Fruit fly (Drosophila melanogaster) whole organism, embryonic: ENCODE data around the gene TbCMF46.
A peak's percentile ranks its signal among the peaks of the same experiment; 100 is the strongest.

Source experiments
- B-H2 ChIP-seq: fragments of 200-800 bp; sonication (Bioruptor generic); optimal IDR thresholded peaks from 2 replicates; lab custom pipeline; 2018; ENCODE audit warnings: missing biosample characterization, mild to moderate bottlenecking, missing genetic modification characterization
- Bgb ChIP-seq: fragments of 200-800 bp; sonication (Bioruptor generic); IDR thresholded peaks from 2 replicates; pipeline ENCODE4 v1.3.6; 2022; ENCODE audit warnings: missing biosample characterization, missing genetic modification characterization; ENCODE audit not compliant: partially characterized antibody
- CG10274 ChIP-seq: fragments of 200-800 bp; sonication (Bioruptor generic); optimal IDR thresholded peaks from 3 replicates; lab custom pipeline; 2017; ENCODE audit warnings: missing biosample characterization, mild to moderate bottlenecking, missing genetic modification characterization
- CG10431 ChIP-seq: fragments of 200-800 bp; sonication (Bioruptor generic); optimal IDR thresholded peaks from 3 replicates; lab custom pipeline; 2018; ENCODE audit warnings: missing biosample characterization, mild to moderate bottlenecking, missing genetic modification characterization
- CG10543 ChIP-seq: fragments of 200-800 bp; sonication (Bioruptor generic); optimal IDR thresholded peaks from 3 replicates; lab custom pipeline; 2017; ENCODE audit warnings: missing biosample characterization, mild to moderate bottlenecking, missing genetic modification characterization, moderate library complexity
- CG11398 ChIP-seq: fragments of 200-800 bp; sonication (Bioruptor generic); optimal IDR thresholded peaks from 2 replicates; lab custom pipeline; 2016; ENCODE audit warnings: missing biosample characterization, missing genetic modification characterization
- CG13624 ChIP-seq: fragments of 200-800 bp; sonication (Bioruptor generic); optimal IDR thresholded peaks from 2 replicates; lab custom pipeline; 2016; ENCODE audit warnings: missing biosample characterization, missing genetic modification characterization
- CG15479 ChIP-seq: fragments of 200-800 bp; sonication (Bioruptor generic); optimal IDR thresholded peaks from 3 replicates; lab custom pipeline; 2019; ENCODE audit warnings: missing biosample characterization, mild to moderate bottlenecking, missing genetic modification characterization, moderate library complexity
- CG17359 ChIP-seq: fragments of 200-800 bp; sonication (Bioruptor generic); optimal IDR thresholded peaks from 3 replicates; lab custom pipeline; 2018; ENCODE audit warnings: missing biosample characterization, mild to moderate bottlenecking, missing genetic modification characterization, moderate library complexity
- CG18599 ChIP-seq: fragments of 200-800 bp; sonication (Bioruptor generic); optimal IDR thresholded peaks from 3 replicates; lab custom pipeline; 2017; ENCODE audit warnings: missing biosample characterization, missing genetic modification characterization, mild to moderate bottlenecking, moderate library complexity, missing genetic modification reagents
- CG3163 ChIP-seq: fragments of 200-800 bp; sonication (Bioruptor generic); optimal IDR thresholded peaks from 3 replicates; lab custom pipeline; 2016; ENCODE audit warnings: missing biosample characterization, missing genetic modification characterization
- CG5180 ChIP-seq: fragments of 200-800 bp; sonication (Bioruptor generic); optimal IDR thresholded peaks from 3 replicates; lab custom pipeline; 2017; ENCODE audit warnings: missing biosample characterization, missing genetic modification characterization, mild to moderate bottlenecking, moderate library complexity, missing genetic modification reagents
- CG6791 ChIP-seq: fragments of 200-800 bp; sonication (Bioruptor generic); IDR thresholded peaks from 3 replicates; pipeline ENCODE4 v1.3.6; 2022; ENCODE audit warnings: missing biosample characterization, missing genetic modification characterization; ENCODE audit not compliant: partially characterized antibody
- CG6813 ChIP-seq: fragments of 200-800 bp; sonication (Bioruptor generic); optimal IDR thresholded peaks from 2 replicates; lab custom pipeline; 2017; ENCODE audit warnings: missing biosample characterization, missing genetic modification characterization, mild to moderate bottlenecking, moderate library complexity, missing genetic modification reagents
- CG9215 ChIP-seq: fragments of 200-800 bp; sonication (Bioruptor generic); IDR thresholded peaks from 2 replicates; pipeline ENCODE4 v1.3.6; 2022; ENCODE audit warnings: missing biosample characterization, missing genetic modification characterization
- CG9437 ChIP-seq: fragments of 200-800 bp; sonication (Bioruptor generic); optimal IDR thresholded peaks from 2 replicates; lab custom pipeline; 2018; ENCODE audit warnings: missing biosample characterization, mild to moderate bottlenecking, missing genetic modification characterization
- Dfd ChIP-seq, 2 experiments: fragments of >200 bp; optimal IDR thresholded peaks; 2 replicates each; lab custom pipeline; 2017; ENCODE audit warnings: missing biosample characterization in 2 of 2, missing genetic modification characterization in 2 of 2
- Doc3 ChIP-seq: fragments of 200-800 bp; sonication (Bioruptor generic); IDR thresholded peaks from 3 replicates; pipeline ENCODE4 v1.3.6; 2022; ENCODE audit warnings: missing biosample characterization, missing genetic modification characterization; ENCODE audit not compliant: partially characterized antibody
- E2f1 ChIP-seq: fragments of 200-800 bp; sonication (Bioruptor generic); IDR thresholded peaks from 2 replicates; pipeline ENCODE4 v1.3.6; 2022; ENCODE audit warnings: missing biosample characterization, missing genetic modification characterization
- Ets65A ChIP-seq: fragments of 200-800 bp; sonication (Bioruptor generic); peaks from one replicate; lab custom pipeline; 2016; ENCODE audit warnings: missing biosample characterization, missing genetic modification characterization
- Gsc ChIP-seq: fragments of 200-800 bp; sonication (Bioruptor generic); IDR thresholded peaks from 2 replicates; pipeline ENCODE4 v1.3.6; 2022; ENCODE audit warnings: missing biosample characterization, missing genetic modification characterization
- Hr3 ChIP-seq: fragments of 200-800 bp; sonication (Bioruptor generic); optimal IDR thresholded peaks from 3 replicates; lab custom pipeline; 2016; ENCODE audit warnings: missing biosample characterization, missing genetic modification characterization
- Med ChIP-seq: fragments of 200-800 bp; sonication (Bioruptor generic); peaks from one replicate; lab custom pipeline; 2016; ENCODE audit warnings: missing biosample characterization, missing genetic modification characterization, mild to moderate bottlenecking, inconsistent platforms, moderate library complexity
- NC2α ChIP-seq: fragments of 200-800 bp; sonication (Bioruptor generic); optimal IDR thresholded peaks from 2 replicates; lab custom pipeline; 2016; ENCODE audit warnings: missing biosample characterization, missing genetic modification characterization
- Opbp ChIP-seq: fragments of 200-800 bp; sonication (Bioruptor generic); IDR thresholded peaks from 3 replicates; pipeline ENCODE4 v1.3.6; 2022; ENCODE audit warnings: missing biosample characterization, missing genetic modification characterization; ENCODE audit not compliant: partially characterized antibody
- Sox102F ChIP-seq: fragments of 200-800 bp; sonication (Bioruptor generic); optimal IDR thresholded peaks from 2 replicates; lab custom pipeline; 2018; ENCODE audit warnings: missing biosample characterization, mild to moderate bottlenecking, missing genetic modification characterization, moderate library complexity
- Xrp1 ChIP-seq: fragments of 200-800 bp; sonication (Bioruptor generic); IDR thresholded peaks from 2 replicates; pipeline ENCODE4 v1.3.6; 2022; ENCODE audit warnings: missing biosample characterization, missing genetic modification characterization
- ara ChIP-seq: fragments of 200-800 bp; sonication (Bioruptor generic); IDR thresholded peaks from 2 replicates; pipeline ENCODE4 v1.3.6; 2022; ENCODE audit warnings: missing biosample characterization, missing genetic modification characterization
- bbx ChIP-seq: fragments of 200-800 bp; sonication (Bioruptor generic); IDR thresholded peaks from 2 replicates; pipeline ENCODE4 v1.3.6; 2022; ENCODE audit warnings: missing biosample characterization, missing genetic modification characterization; ENCODE audit not compliant: partially characterized antibody
- br ChIP-seq: fragments of >200 bp; optimal IDR thresholded peaks from 2 replicates; lab custom pipeline; 2017
- corto ChIP-seq: fragments of 200-800 bp; sonication (Bioruptor generic); optimal IDR thresholded peaks from 2 replicates; lab custom pipeline; 2016; ENCODE audit warnings: missing biosample characterization, mild to moderate bottlenecking, missing genetic modification characterization, moderate library complexity
- da ChIP-seq: fragments of 200-800 bp; sonication (Bioruptor generic); optimal IDR thresholded peaks from 2 replicates; lab custom pipeline; 2016; ENCODE audit warnings: missing biosample characterization, missing genetic modification characterization
- dm ChIP-seq: fragments of 200-800 bp; sonication (Bioruptor generic); optimal IDR thresholded peaks from 3 replicates; lab custom pipeline; 2016; ENCODE audit warnings: missing biosample characterization, missing genetic modification characterization
- fd102C ChIP-seq: fragments of 200-800 bp; sonication (Bioruptor generic); optimal IDR thresholded peaks from 2 replicates; lab custom pipeline; 2018; ENCODE audit warnings: missing biosample characterization, mild to moderate bottlenecking, missing genetic modification characterization, moderate library complexity
- fru ChIP-seq: fragments of >200 bp; optimal IDR thresholded peaks from 2 replicates; lab custom pipeline; 2017
- gsb ChIP-seq: fragments of 200-800 bp; sonication (Bioruptor generic); IDR thresholded peaks from 2 replicates; pipeline ENCODE4 v1.3.6; 2022; ENCODE audit warnings: missing biosample characterization, missing genetic modification characterization
- jigr1 ChIP-seq: fragments of 200-800 bp; sonication (Bioruptor generic); IDR thresholded peaks from 3 replicates; pipeline ENCODE4 v1.3.6; 2022; ENCODE audit warnings: missing biosample characterization, missing genetic modification characterization
- jumu ChIP-seq: fragments of 200-800 bp; sonication (Bioruptor generic); optimal IDR thresholded peaks from 3 replicates; lab custom pipeline; 2016; ENCODE audit warnings: missing biosample characterization, missing genetic modification characterization
- lola ChIP-seq, 3 experiments: fragments of >200 bp in 2 of 3; fragments of 200-800 bp in 1 of 3; sonication (Bioruptor generic) in 1 of 3; optimal IDR thresholded peaks; 2 replicates each; lab custom pipeline; 2017 to 2019; ENCODE audit warnings: missing biosample characterization in 3 of 3, missing genetic modification characterization in 3 of 3, mild to moderate bottlenecking in 1 of 3, moderate library complexity in 1 of 3
- pzg ChIP-seq: fragments of 200-800 bp; sonication (Bioruptor generic); optimal IDR thresholded peaks from 3 replicates; lab custom pipeline; 2018; ENCODE audit warnings: missing biosample characterization, mild to moderate bottlenecking, missing genetic modification characterization, moderate library complexity
- sisA ChIP-seq: fragments of 200-800 bp; sonication (Bioruptor generic); IDR thresholded peaks from 2 replicates; pipeline ENCODE4 v1.3.6; 2022; ENCODE audit warnings: missing biosample characterization, missing genetic modification characterization
- slou ChIP-seq: fragments of 200-800 bp; sonication (Bioruptor generic); optimal IDR thresholded peaks from 3 replicates; lab custom pipeline; 2016; ENCODE audit warnings: missing biosample characterization, missing genetic modification characterization
- ssp ChIP-seq: fragments of 200-800 bp; sonication (Bioruptor generic); IDR thresholded peaks from 2 replicates; pipeline ENCODE4 v1.3.6; 2022; ENCODE audit warnings: missing biosample characterization, missing genetic modification characterization
- tin ChIP-seq: fragments of 200-800 bp; sonication (Bioruptor generic); optimal IDR thresholded peaks from 3 replicates; lab custom pipeline; 2016; ENCODE audit warnings: missing biosample characterization, missing genetic modification characterization
- tna ChIP-seq: fragments of 200-800 bp; sonication (Bioruptor generic); IDR thresholded peaks from 2 replicates; pipeline ENCODE4 v1.3.6; 2022; ENCODE audit warnings: missing biosample characterization, missing genetic modification characterization; ENCODE audit not compliant: partially characterized antibody
- tup ChIP-seq: fragments of 200-800 bp; sonication (Bioruptor generic); optimal IDR thresholded peaks from 2 replicates; lab custom pipeline; 2016; ENCODE audit warnings: missing biosample characterization, mild to moderate bottlenecking, missing genetic modification characterization, moderate library complexity
- vnd ChIP-seq: fragments of 200-800 bp; sonication (Bioruptor generic); IDR thresholded peaks from 3 replicates; pipeline ENCODE4 v1.3.6; 2022; ENCODE audit warnings: missing biosample characterization, missing genetic modification characterization; ENCODE audit not compliant: partially characterized antibody
- vvl ChIP-seq: fragments of 200-800 bp; sonication (Bioruptor generic); IDR thresholded peaks from 2 replicates; pipeline ENCODE4 v1.3.6; 2022; ENCODE audit warnings: missing biosample characterization, missing genetic modification characterization

Gene TbCMF46

dm6 chr2L:9919949-9920348 lies 4.7 kb downstream of the TbCMF46 start, which contains the start of gene CG4594 (continued):
- TF ChIP-seq Doc3 (GFP tag; lab: Robert Waterston, UW) (no peak), vvl (GFP tag; lab: Robert Waterston, UW) (no peak), E2f1 (no peak), fd102C (GFP tag; lab: Kevin White, UChicago) (no peak), ssp (no peak), lola (GFP tag; optimal IDR thresholded peaks at IDR 0.05; lab: Kevin White, UChicago) (no peak), CG13624 (GFP tag; lab: Kevin White, UChicago) (no peak), Dfd (GFP tag; optimal IDR thresholded peaks at IDR 0.05; lab: Kevin White, UChicago) (no peak), tna (GFP tag; lab: Robert Waterston, UW) (peak; percentile 16; the same call in 1 of the 2 replicates), CG6813 (GFP tag; lab: Kevin White, UChicago) (no peak), CG15479 (no peak), bbx (no peak), tup (no peak), pzg (GFP tag; lab: Kevin White, UChicago) (peak; percentile 17)

DNA sequence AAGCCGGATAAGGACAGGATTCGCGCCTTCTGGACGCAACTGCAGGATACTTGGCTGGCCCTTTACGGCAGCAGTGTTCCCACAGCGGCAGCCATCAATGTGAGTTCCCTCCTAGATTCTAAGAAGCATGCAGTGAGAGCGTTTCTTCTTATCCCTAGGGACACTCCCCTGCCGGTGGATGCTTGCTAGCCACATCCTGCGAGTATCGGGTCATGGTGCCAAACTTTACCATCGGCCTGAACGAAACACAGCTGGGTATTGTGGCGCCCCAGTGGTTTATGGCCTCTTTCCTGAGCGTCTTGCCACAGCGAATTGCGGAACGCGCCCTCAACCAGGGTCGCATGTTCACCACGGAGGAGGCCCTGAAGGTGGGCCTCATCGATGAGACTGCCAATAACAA lies 5.4 kb downstream of the TbCMF46 start:
- TF ChIP-seq gsb (GFP tag; lab: Robert Waterston, UW) (peak; percentile 26; the same call in 1 of the 2 replicates), da (no peak), corto (GFP tag; lab: Kevin White, UChicago) (no peak), jigr1 (0 out of 3 replicates have a peak, but pooled peaks have one; percentile 37), Opbp (GFP tag; lab: Robert Waterston, UW) (peak; percentile 46; the same call in 1 of the 3 replicates), br (lab: Kevin White, UChicago) (no peak), fru (no peak), Hr3 (no peak), CG5180 (GFP tag; lab: Kevin White, UChicago) (no peak), CG10431 (no peak), CG18599 (no peak), CG3163 (GFP tag; lab: Kevin White, UChicago) (no peak), Sox102F (GFP tag; lab: Kevin White, UChicago) (no peak), sisA (GFP tag; lab: Robert Waterston, UW) (no peak), Xrp1 (GFP tag; lab: Robert Waterston, UW) (no peak), jumu (GFP tag; lab: Kevin White, UChicago) (no peak), B-H2 (GFP tag; lab: Kevin White, UChicago) (no peak), CG10543 (no peak), tin (no peak), bbx (0 out of 2 replicates have a peak, but pooled peaks have one; percentile 26), Gsc (GFP tag; lab: Robert Waterston, UW) (no peak), pzg (GFP tag; lab: Kevin White, UChicago) (no peak), Ets65A (peak; percentile 67), Med (GFP tag; lab: Kevin White, UChicago) (peak; percentile 56), slou (GFP tag; lab: Kevin White, UChicago) (no peak)

DNA sequence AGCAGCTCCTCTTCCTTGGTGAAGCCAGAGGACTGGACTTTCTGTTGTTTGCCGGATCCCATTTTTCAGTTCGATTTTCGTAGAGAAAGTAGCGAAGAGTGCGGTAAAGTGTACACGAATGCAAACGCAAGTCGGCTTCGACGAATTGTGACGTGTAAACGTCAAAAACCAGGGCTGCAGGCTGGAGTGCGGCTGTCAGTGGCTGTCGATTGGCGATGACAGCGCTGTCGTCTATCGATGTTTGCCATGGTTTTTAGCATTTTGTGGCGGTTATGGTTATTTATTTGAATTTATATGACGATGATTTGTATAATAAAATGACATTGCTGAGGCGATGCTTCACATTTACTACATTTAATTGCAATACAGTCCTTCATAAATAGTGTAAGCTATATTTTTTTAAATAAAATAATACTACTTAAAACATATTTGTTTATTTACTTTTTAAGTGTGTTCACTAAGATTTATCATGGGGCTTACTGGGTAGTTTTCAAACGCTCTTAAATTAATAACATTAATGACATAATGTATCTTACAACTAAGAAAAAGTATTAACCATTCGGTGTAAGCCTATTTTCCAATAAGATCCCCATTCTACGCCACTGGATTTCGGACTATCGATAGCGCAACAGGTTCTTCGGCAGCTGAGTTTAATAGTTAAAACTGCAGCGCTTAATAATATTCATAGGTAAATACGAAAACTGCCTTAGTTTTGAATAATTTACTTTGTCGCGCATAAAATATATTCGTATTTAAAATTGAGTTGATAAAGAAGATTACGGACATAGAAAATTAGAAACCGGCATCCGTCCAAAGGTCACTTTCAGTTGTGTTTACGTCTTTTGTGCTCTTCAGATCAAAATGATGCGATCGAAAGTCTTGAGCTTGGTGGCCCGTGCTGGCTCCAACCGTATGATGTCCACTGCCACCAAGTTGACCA lies 6.4 kb downstream of the TbCMF46 start, which contains the start of the genes CG5885 and CG4598:
Gene CG5885 (minus strand): TSS at position 311 of the 940 bp plus-strand sequence.
Gene CG4598 (plus strand): TSS at position 599 of the 940 bp plus-strand sequence.
- TF ChIP-seq CG9437 (GFP tag; lab: Kevin White, UChicago) (peak; percentile 53), CG9215 (GFP tag; lab: Robert Waterston, UW) (0 out of 2 replicates have a peak, but pooled peaks have one; percentile 13), vnd (peak; percentile 72), CG17359 (peak; percentile 49), ara (peak; percentile 35; the same call in 1 of the 2 replicates), dm (GFP tag; lab: Kevin White, UChicago) (no peak), CG6791 (peak; percentile 78), Bgb (GFP tag; lab: Robert Waterston, UW) (peak; percentile 76), CG10274 (GFP tag; lab: Kevin White, UChicago) (no peak), CG11398 (GFP tag; lab: Kevin White, UChicago) (no peak), NC2α (GFP tag; lab: Kevin White, UChicago) (no peak)
